Fruit fly (Drosophila melanogaster) whole organism: Measurements from ENCODE around the gene S6k.

Experiments used
- CG8478 ChIP-seq: fragments of >200 bp; optimal IDR thresholded peaks from 2 replicates; lab custom pipeline; 2018; ENCODE audit warnings: inconsistent platforms
- Dll ChIP-seq: fragments of >200 bp; optimal IDR thresholded peaks from 2 replicates; lab custom pipeline; 2017
- EcR ChIP-seq, 2 experiments: fragments of >200 bp; optimal IDR thresholded peaks; 2 replicates each; lab custom pipeline; 2017; ENCODE audit warnings: missing biosample characterization in 2 of 2, missing genetic modification characterization in 2 of 2, missing genetic modification reagents in 2 of 2
- pan ChIP-seq: fragments of >200 bp; optimal IDR thresholded peaks from 2 replicates; lab custom pipeline; 2017
- psq ChIP-seq: fragments of >200 bp; optimal IDR thresholded peaks from 2 replicates; lab custom pipeline; 2017
- usp ChIP-seq: fragments of >200 bp; optimal IDR thresholded peaks from 2 replicates; lab custom pipeline; 2017; ENCODE audit warnings: missing biosample characterization, missing genetic modification characterization, mixed read lengths

Gene S6k

DNA sequence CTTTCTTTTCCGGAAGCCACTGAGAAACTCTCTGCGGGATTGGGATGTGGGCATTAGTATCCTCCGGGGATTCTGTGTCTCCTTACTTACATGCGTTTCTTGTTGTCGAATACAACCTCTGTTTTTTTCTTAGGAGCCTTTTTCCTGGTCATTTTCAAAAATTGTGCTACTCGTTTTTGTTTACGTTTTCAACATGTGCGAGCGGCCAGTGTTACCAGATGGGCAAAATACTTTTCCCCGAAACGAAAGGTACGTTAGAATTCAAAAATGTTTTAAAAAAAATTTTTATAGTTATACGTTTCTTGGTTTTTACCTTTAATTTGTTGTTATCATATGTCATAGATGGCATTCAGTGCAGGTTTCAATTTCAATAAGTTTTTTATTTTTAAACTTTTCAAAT is 33.6 kb downstream of the S6k start, which contains the start of gene vito:
Gene vito (minus strand): TSS at position 220 of the 400 bp plus-strand sequence.
- TF ChIP-seq psq (lab: Kevin White, UChicago) (no peak), Dll (lab: Kevin White, UChicago) (no peak), pan (lab: Kevin White, UChicago) (no peak), usp (GFP tag; lab: Kevin White, UChicago) (no peak), EcR (GFP tag; optimal IDR thresholded peaks at IDR 0.05; lab: Kevin White, UChicago) (no peak), CG8478 (lab: Kevin White, UChicago) (no peak)

DNA sequence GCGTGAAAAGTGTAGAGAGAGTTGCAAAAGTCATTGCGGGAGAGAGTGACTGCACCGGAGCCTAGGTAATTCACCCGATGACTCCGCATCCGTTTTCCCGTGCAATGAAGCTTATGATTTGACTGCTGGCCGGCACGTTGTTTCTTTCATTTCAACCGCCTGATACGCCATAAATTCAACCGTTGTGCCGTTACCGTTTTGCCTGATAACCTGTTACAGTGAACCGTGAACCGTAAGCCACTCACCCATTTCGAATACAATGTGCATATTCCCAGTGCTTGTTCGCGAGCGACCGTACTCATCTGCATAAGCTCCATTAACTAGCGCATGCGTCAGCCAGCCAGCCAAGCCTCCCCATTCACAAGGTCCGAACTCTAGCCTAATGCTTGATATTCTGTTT is 35.9 kb downstream of the S6k start:
- TF ChIP-seq CG8478 (lab: Kevin White, UChicago) (no peak), EcR (GFP tag; optimal IDR thresholded peaks at IDR 0.05; lab: Kevin White, UChicago) (no peak), psq (lab: Kevin White, UChicago) (no peak), usp (GFP tag; lab: Kevin White, UChicago) (no peak), Dll (lab: Kevin White, UChicago) (no peak), pan (lab: Kevin White, UChicago) (no peak)

DNA sequence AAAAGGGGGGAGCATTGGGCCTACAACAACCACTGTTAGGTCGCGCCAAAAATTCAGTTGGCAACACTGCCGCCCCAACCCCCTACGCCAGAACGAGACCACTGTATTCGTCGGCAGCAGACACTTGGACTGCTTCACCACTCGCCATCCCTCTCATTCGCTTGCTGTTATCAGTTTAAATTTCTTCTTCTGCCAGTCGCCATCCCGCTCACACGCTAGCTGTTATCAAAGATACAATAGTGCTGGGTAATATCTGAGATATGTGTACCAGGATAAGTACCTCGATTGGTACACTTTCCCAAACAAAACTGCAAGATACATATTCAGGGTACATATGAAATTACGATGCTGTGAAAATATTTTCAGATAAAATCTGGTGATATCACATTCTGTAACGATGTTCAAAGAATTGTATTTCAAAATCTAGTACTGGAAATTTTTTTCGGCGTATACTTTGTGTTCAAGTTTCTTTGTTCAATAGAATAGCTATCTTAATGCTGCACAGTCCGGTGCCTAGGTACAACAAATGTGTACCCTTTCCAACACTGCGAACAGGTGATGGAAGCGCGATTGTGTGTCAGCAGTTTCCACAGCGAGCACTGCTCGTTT is 39.8 kb downstream of the S6k start:
- peak; percentile 97 for TF ChIP-seq CG8478 (lab: Kevin White, UChicago)
- no peak for TF ChIP-seq EcR (GFP tag; optimal IDR thresholded peaks at IDR 0.05; lab: Kevin White, UChicago)

dm6 chr3L:5770113-5770798 is 40.5 kb downstream of the S6k start:
- TF ChIP-seq CG8478 (lab: Kevin White, UChicago) (no peak), psq (lab: Kevin White, UChicago) (peak; percentile 25)

DNA sequence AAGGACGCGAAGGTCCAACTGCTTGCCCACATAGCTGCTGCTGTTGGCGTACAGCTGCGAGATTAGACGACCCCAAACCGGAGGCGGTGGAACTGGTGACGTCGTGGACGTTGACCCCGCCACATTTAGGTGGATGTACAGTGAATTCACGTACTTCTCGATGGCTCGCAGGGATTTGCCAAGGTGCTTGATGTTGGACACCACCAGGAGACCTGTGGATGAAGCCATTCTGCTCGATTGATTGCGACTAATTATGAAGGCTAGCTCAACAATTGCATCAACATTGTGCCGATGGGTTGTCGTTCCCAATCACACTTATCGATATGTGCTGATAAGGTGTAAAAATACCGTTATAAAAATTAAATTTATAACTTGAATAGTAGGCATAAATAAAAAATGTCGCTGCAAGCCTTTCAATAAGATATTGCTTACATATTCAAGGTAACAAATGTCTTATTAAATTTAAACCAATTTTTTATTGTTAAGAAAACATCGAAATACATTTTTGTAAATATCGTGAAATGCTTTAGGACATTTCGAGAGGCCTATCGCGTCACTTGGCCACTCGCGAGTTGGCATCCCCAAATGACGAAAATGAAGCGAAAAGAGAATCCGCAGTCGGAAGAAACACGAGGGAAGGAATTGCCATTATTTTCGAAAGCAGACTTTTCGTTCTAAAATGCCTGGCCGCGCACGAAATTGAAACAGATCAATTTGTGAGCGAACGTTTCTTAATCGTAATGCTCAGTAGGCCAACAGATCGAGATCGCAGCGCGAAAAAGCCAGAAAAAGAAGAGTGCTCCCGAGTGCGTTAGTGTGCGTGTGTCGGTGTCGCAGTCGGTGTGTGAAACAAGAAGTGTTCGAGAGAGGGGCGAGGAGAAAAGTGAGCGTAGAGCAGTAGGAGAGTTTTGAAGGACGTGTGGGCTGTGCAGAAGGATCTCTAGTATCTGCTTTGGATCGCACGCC is 41.9 kb downstream of the S6k start, which contains the start of the genes Ppat-Dpck and scny:
Gene Ppat-Dpck (minus strand): TSS at position 263 of the 966 bp plus-strand sequence.
Gene scny (plus strand): TSS at position 471 of the 966 bp plus-strand sequence.
- no peak for TF ChIP-seq CG8478 (lab: Kevin White, UChicago)
- TF ChIP-seq Dll (lab: Kevin White, UChicago), result no peak
- no peak for TF ChIP-seq usp (GFP tag; lab: Kevin White, UChicago)
- no peak for TF ChIP-seq pan (lab: Kevin White, UChicago)
- no peak for TF ChIP-seq EcR (GFP tag; optimal IDR thresholded peaks at IDR 0.05; lab: Kevin White, UChicago)
- TF ChIP-seq psq (lab: Kevin White, UChicago), result no peak

DNA sequence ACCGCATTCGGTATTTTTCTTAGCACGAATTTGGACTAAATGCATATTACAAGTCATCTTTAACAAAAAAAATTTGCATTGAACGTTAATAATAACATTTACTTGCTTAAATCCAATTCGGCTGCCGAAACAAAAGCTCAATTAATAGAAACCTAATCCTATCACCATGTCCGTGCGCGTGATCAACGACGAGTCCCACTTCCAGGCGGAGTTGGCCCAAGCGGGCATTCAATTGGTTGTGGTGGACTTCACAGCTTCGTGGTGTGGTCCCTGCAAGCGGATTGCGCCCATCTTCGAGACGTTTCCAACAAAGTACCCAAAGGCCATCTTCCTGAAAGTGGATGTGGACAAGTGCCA is 44.9 kb downstream of the S6k start, which contains the start of gene Txl:
Gene Txl (plus strand): TSS at position 3 of the 357 bp plus-strand sequence.
- TF ChIP-seq CG8478 (lab: Kevin White, UChicago), result no peak
- no peak for TF ChIP-seq pan (lab: Kevin White, UChicago)

DNA sequence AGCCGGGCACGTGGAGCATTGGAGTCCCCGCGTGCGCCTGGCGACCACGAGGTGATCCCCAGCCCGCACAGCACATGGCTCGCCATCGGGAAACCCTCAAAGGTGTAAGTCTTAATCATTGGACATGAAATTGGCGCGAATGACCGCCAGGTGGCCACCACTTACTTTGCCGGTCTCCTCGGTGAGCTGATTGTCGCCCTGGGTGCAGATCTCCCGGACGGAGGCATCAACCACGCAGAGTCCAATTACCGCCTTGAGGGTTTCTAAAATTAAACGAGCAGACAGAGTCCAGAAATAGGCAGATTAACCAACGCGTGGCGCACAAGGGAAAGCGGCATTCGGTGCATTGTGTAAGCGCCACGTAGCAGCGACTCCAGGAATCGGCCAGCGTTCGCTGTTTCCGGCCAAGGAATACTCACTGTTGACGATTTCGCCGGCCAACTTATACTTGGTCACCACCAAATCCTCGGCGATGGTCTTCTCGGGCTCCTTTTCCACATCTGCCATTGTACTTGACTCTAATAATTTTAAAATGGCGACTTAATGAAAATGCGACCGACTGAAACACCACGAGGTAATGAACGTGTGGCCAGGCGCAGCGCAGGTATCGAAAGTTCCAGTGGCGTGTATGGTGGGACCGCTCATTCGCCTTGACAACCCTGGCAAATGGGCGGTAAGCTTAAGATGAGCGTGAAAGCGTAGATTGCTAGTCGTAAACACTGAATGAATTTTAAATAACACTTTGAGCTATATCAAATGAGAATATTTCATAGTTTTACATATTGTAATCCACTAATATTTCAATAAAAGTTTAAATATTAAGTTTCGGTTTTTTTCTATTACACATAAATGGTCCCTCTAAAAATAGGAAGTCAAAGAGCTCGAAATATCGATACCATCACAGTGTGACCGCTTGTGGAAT is 45.5 kb downstream of the S6k start, which contains the start of gene CG10576:
Gene CG10576 (minus strand): TSS at position 781 of the 922 bp plus-strand sequence.
- no peak for TF ChIP-seq psq (lab: Kevin White, UChicago)
- no peak for TF ChIP-seq pan (lab: Kevin White, UChicago)
- TF ChIP-seq EcR (GFP tag; optimal IDR thresholded peaks at IDR 0.05; lab: Kevin White, UChicago), result no peak
- no peak for TF ChIP-seq CG8478 (lab: Kevin White, UChicago)
- TF ChIP-seq usp (GFP tag; lab: Kevin White, UChicago), result no peak
- no peak for TF ChIP-seq Dll (lab: Kevin White, UChicago)

- TF ChIP-seq CG8478 (lab: Kevin White, UChicago) (no peak), pan (lab: Kevin White, UChicago) (no peak)
These were observed 56.9 kb downstream of the S6k start for dm6 chr3L:5753605-5754365.

dm6 chr3L:5752903-5753604 is 57.7 kb downstream of the S6k start, which contains the start of gene Usp47:
Gene Usp47 (plus strand): TSS chr3L:5752973.
- TF ChIP-seq pan (lab: Kevin White, UChicago), result no peak
- TF ChIP-seq Dll (lab: Kevin White, UChicago), result no peak
- TF ChIP-seq usp (GFP tag; lab: Kevin White, UChicago), result no peak
- TF ChIP-seq CG8478 (lab: Kevin White, UChicago), result no peak
- TF ChIP-seq psq (lab: Kevin White, UChicago), result no peak
- no peak for TF ChIP-seq EcR (GFP tag; optimal IDR thresholded peaks at IDR 0.05; lab: Kevin White, UChicago)
